Worm (Caenorhabditis elegans) whole organism, late embryonic: ENCODE measurements around the gene F14H8.4.
"Not testable (repeated sequence)": the region's sequence is repeated elsewhere in the genome, so short reads cannot be mapped to it uniquely, and the experiment has no call there.

Source experiments
- ama-1 ChIP-seq: fragments of 150-350 bp; optimal IDR thresholded peaks from 2 replicates; lab custom pipeline; 2014
- ceh-48 ChIP-seq: sonication (generic microtip); optimal IDR thresholded peaks from 2 replicates; lab custom pipeline; 2016; ENCODE audit warnings: missing genetic modification characterization, inconsistent platforms, missing compliant biosample characterization
- dmd-4 ChIP-seq: sonication (generic microtip); optimal IDR thresholded peaks from 2 replicates; lab custom pipeline; 2016; ENCODE audit warnings: borderline replicate concordance, missing genetic modification characterization, missing compliant biosample characterization
- eyg-1 ChIP-seq: sonication (generic microtip); optimal IDR thresholded peaks from 2 replicates; lab custom pipeline; 2016; ENCODE audit warnings: missing genotype, missing genetic modification characterization, missing compliant biosample characterization
- fkh-6 ChIP-seq: sonication (generic microtip); optimal IDR thresholded peaks from 2 replicates; lab custom pipeline; 2016; ENCODE audit warnings: missing genetic modification characterization, missing compliant biosample characterization
- nfya-1 ChIP-seq: sonication (generic microtip); optimal IDR thresholded peaks from 2 replicates; lab custom pipeline; 2017; ENCODE audit warnings: missing genetic modification characterization, mild to moderate bottlenecking, missing compliant biosample characterization, antibody characterized with exemption, moderate library complexity
- nhr-11 ChIP-seq: fragments of 150-350 bp; optimal IDR thresholded peaks from 2 replicates; lab custom pipeline; 2014; ENCODE audit warnings: missing biosample characterization, missing genetic modification characterization
- nhr-232 ChIP-seq: sonication (generic microtip); optimal IDR thresholded peaks from 2 replicates; lab custom pipeline; 2016; ENCODE audit warnings: missing genetic modification characterization, missing compliant biosample characterization
- unc-86 ChIP-seq: sonication (generic microtip); optimal IDR thresholded peaks from 2 replicates; lab custom pipeline; 2016; ENCODE audit warnings: missing genetic modification characterization, missing compliant biosample characterization
- ztf-16 ChIP-seq: sonication (generic microtip); optimal IDR thresholded peaks from 2 replicates; lab custom pipeline; 2017; ENCODE audit warnings: missing genetic modification characterization, missing compliant biosample characterization

DNA sequence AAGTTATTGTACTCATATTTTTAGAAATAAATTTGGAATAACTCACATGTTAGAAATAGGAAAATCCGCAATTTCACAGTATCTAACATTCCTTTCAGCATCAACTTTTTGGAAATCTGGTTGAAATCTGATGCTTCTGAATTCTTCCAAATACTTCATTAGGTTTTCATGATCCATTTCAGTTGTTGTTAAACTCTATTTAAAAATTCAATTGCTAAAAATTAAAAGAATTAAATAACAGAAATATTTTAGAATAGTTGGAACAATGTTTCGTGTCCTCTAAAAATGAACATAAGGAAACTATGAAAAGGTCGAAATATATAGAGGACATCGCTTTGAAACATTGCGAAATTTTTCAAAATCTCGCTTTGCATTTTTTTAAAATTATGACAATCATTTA is 7.7 kb downstream of the F14H8.4 start, which contains the start of gene cng-1:
- not testable (repeated sequence) for TF ChIP-seq nhr-232 (tag; lab: Kevin White, UChicago); nhr-11 (tag; lab: Kevin White, UChicago); ztf-16 (tag; lab: Kevin White, UChicago); ama-1 (lab: Kevin White, UChicago); nfya-1; dmd-4 (tag; lab: Kevin White, UChicago); unc-86 (tag; lab: Kevin White, UChicago); fkh-6 (tag; lab: Kevin White, UChicago); eyg-1 (tag; lab: Kevin White, UChicago); ceh-48
